Worm (Caenorhabditis elegans): ENCODE data around the gene wdr-5.1.

The wdr-5.1 gene

DNA sequence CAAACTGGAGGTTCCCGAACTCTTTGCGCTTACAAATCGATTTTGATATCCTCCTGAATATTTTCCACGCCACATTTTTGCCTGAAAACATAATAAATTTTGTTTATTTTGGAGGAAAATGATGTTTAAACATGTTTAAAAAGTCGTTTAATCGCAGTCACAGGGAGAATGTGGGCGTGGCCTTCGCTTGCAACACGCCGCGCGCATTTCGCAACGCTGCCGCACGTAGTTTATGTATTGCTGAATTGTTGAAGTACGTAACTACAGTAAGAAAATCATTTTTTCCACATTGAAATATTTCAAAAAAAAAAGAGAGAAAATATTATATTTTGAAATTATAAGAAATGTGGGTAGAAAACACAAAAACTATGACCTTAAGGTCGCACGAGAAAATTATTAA, 40.9 kb upstream of the wdr-5.1 start, which contains the start of gene C46F11.4 (continued):
- TF ChIP-seq unc-130 (tag; optimal IDR thresholded peaks at IDR 0.05) (peak; percentile 23), pag-3 (tag; optimal IDR thresholded peaks at IDR 0.05; ENCODE audit: borderline replicate concordance, insufficient read depth) (no peak), alr-1 (tag; optimal IDR thresholded peaks at IDR 0.05; ENCODE audit: borderline replicate concordance) (no peak), lin-35 (GFP tag; optimal IDR thresholded peaks at IDR 0.05) (peak in 1 of 2 experiments; percentile 50), pax-3 (tag; optimal IDR thresholded peaks at IDR 0.05) (no peak), nhr-28 (tag; optimal IDR thresholded peaks at IDR 0.05) (no peak), sox-4 (tag; optimal IDR thresholded peaks at IDR 0.05) (no peak), nhr-12 (tag; optimal IDR thresholded peaks at IDR 0.05) (no peak), jun-1 (tag; optimal IDR thresholded peaks at IDR 0.05) (no peak), egl-13 (tag; optimal IDR thresholded peaks at IDR 0.05) (peak; percentile 2), tlp-1 (tag; optimal IDR thresholded peaks at IDR 0.05) (no peak), ceh-90 (tag; optimal IDR thresholded peaks at IDR 0.05) (no peak), nhr-47 (tag; optimal IDR thresholded peaks at IDR 0.05) (peak; percentile 49), nhr-76 (tag; optimal IDR thresholded peaks at IDR 0.05) (no peak), lsy-2 (tag; optimal IDR thresholded peaks at IDR 0.05) (peak; percentile 45 to 63), mab-9 (GFP tag; IDR thresholded peaks at IDR 0.05) (no peak), nhr-237 (tag; optimal IDR thresholded peaks at IDR 0.05) (no peak), snu-23 (GFP tag; optimal IDR thresholded peaks at IDR 0.05) (peak; percentile 65), pqm-1 (tag; optimal IDR thresholded peaks at IDR 0.05) (no peak), ztf-11 (tag; optimal IDR thresholded peaks at IDR 0.05) (no peak), Y116A8C.19 (tag; optimal IDR thresholded peaks at IDR 0.05; ENCODE audit: borderline replicate concordance) (no peak), swsn-7 (tag; optimal IDR thresholded peaks at IDR 0.05) (peak; percentile 49), rnt-1 (tag; optimal IDR thresholded peaks at IDR 0.05) (no peak), zag-1 (tag; optimal IDR thresholded peaks at IDR 0.05) (no peak), ceh-88 (GFP tag; IDR thresholded peaks at IDR 0.05) (no peak), lin-15B (tag; optimal IDR thresholded peaks at IDR 0.05) (peak; percentile 3), fkh-8 (tag; optimal IDR thresholded peaks at IDR 0.05) (no peak), efl-1 (optimal IDR thresholded peaks at IDR 0.05) (peak; percentile 6 to 48), efl-1 (GFP tag; optimal IDR thresholded peaks at IDR 0.05 in 1 of 2) (peak; percentile 34 to 94), egl-27 (tag; optimal IDR thresholded peaks at IDR 0.05) (no peak), ceh-63 (GFP tag; optimal IDR thresholded peaks at IDR 0.05) (no peak), lin-13 (GFP tag; optimal IDR thresholded peaks at IDR 0.05) (no peak), ztf-4 (tag; optimal IDR thresholded peaks at IDR 0.05) (no peak), hpl-2 (GFP tag; optimal IDR thresholded peaks at IDR 0.05) (no peak)

- TF ChIP-seq nhr-85 (tag) (no peak), hlh-4 (tag; optimal IDR thresholded peaks at IDR 0.05) (no peak), nhr-90 (tag; optimal IDR thresholded peaks at IDR 0.05; ENCODE audit: poor library complexity) (no peak), alr-1 (tag; optimal IDR thresholded peaks at IDR 0.05; ENCODE audit: borderline replicate concordance) (no peak), C16A3.4 (tag; optimal IDR thresholded peaks at IDR 0.05) (no peak), irx-1 (tag; optimal IDR thresholded peaks at IDR 0.05) (no peak), mab-9 (GFP tag; IDR thresholded peaks at IDR 0.05) (no peak), ama-1 (optimal IDR thresholded peaks at IDR 0.05) (no peak), ceh-8 (GFP tag; optimal IDR thresholded peaks at IDR 0.05) (no peak), mep-1 (tag; optimal IDR thresholded peaks at IDR 0.05) (no peak), elt-2 (tag; optimal IDR thresholded peaks at IDR 0.05) (no peak), pax-3 (tag; optimal IDR thresholded peaks at IDR 0.05) (no peak), lin-14 (GFP tag; optimal IDR thresholded peaks at IDR 0.05) (no peak), aha-1 (tag; optimal IDR thresholded peaks at IDR 0.05) (no peak), efl-3 (GFP tag; optimal IDR thresholded peaks at IDR 0.05) (no peak), nhr-84 (tag; optimal IDR thresholded peaks at IDR 0.05) (no peak), hpl-2 (GFP tag; optimal IDR thresholded peaks at IDR 0.05) (no peak), fkh-10 (GFP tag; optimal IDR thresholded peaks at IDR 0.05) (no peak)
These were observed 34.7 kb upstream of the wdr-5.1 start, which contains the start of gene C46F11.6 for ce11 chrIII:3670336-3670735. Gene C46F11.6 (minus strand): TSS chrIII:3670436.
